Worm (Caenorhabditis elegans): ENCODE results near the gene fbxa-160.

The fbxa-160 gene

DNA sequence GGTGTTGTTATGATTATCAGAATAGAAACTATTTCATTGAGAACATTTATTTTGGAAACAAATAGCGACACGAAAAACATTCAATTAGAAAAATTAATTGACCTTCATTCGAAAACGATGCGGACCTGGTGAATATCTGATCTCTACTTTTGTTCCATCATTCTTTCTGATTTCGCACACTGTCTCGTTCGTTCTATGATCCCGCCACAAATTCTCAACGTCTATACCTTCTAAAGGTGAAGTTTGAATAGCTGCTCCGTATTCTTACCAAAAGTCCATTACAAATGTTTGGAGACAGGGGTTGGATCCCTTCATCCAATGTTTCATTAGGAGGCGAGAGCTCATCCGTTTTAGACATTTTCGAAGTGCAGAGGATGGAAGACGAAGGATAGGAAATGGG lies 27.3 kb upstream of the fbxa-160 start, which contains the start of gene fbxb-16:
Gene fbxb-16, minus strand, starts transcription at position 101 of the 400 bp plus-strand sequence.
- TF ChIP-seq lin-15B (tag; optimal IDR thresholded peaks at IDR 0.05), result no peak
- TF ChIP-seq fkh-10 (GFP tag; optimal IDR thresholded peaks at IDR 0.05), result peak; percentile 15

DNA sequence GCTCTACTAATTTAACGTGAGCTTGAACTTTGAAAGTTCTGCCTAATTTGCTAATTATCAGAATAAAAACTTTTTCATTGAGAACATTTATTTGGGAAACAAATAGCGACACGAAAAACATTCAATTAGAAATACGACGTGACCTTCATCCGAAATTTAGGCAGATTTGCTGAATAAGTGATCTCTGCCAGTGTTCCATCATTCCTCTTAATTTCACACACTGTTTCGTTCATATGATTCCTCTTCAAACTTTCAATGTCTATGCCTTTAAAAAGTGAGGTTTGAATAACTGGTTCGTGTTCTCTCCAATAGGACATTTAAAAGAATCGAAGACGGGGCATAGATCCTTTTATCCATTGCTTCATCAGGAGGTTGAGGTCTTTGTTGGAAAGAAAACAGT lies 26.0 kb upstream of the fbxa-160 start, which contains the start of gene fbxb-20:
Gene fbxb-20, minus strand, starts transcription at position 101 of the 400 bp plus-strand sequence.
- TF ChIP-seq fkh-10 (GFP tag; optimal IDR thresholded peaks at IDR 0.05), result no peak
- TF ChIP-seq ceh-28 (tag; optimal IDR thresholded peaks at IDR 0.05), result no peak
- TF ChIP-seq unc-62 (GFP tag; optimal IDR thresholded peaks at IDR 0.05), result no peak
- TF ChIP-seq nhr-43 (tag; optimal IDR thresholded peaks at IDR 0.05; ENCODE audit: poor library complexity, severe bottlenecking), result no peak
- no peak for TF ChIP-seq nhr-23 (tag; optimal IDR thresholded peaks at IDR 0.05)
- TF ChIP-seq pha-4 (tag; optimal IDR thresholded peaks at IDR 0.05), result no peak
- no peak for TF ChIP-seq jun-1 (tag; optimal IDR thresholded peaks at IDR 0.05)
- TF ChIP-seq nhr-11 (tag; optimal IDR thresholded peaks at IDR 0.05), result no peak
- no peak for TF ChIP-seq eor-1 (tag; optimal IDR thresholded peaks at IDR 0.05)
- TF ChIP-seq elt-1 (tag; optimal IDR thresholded peaks at IDR 0.05), result no peak
- no peak for TF ChIP-seq fos-1 (tag; optimal IDR thresholded peaks at IDR 0.05)
- TF ChIP-seq aly-2 (tag; optimal IDR thresholded peaks at IDR 0.05), result no peak

DNA sequence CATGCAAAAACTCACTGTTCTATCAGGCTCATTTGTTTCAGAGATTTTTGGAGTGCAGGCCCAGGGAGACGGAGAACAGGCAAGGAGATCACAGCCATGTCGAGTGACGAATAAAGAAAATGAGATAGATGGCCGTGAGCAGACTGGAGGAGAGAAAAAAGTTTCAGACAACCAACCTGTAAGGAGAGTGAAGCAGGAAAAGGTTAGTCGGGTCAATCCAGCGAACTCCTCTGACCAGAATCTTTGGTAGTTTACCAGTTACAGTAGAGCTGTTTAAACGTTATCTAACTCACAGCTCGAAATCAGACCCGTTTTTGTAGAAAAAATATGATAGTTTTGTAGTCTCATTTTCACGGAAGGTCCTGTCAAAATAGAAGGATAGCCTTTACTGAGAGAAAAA lies 24.3 kb upstream of the fbxa-160 start, which contains the start of gene fbxb-21:
Gene fbxb-21, minus strand, starts transcription at position 101 of the 400 bp plus-strand sequence.
- no peak for TF ChIP-seq nhr-28 (tag; optimal IDR thresholded peaks at IDR 0.05)
- TF ChIP-seq R02D3.7 (tag; optimal IDR thresholded peaks at IDR 0.05), result no peak
- no peak for TF ChIP-seq skn-1 (tag; optimal IDR thresholded peaks at IDR 0.05)
- TF ChIP-seq nhr-25 (tag; optimal IDR thresholded peaks at IDR 0.05), result no peak
- peak; percentile 44 for TF ChIP-seq fkh-10 (GFP tag; optimal IDR thresholded peaks at IDR 0.05)

DNA sequence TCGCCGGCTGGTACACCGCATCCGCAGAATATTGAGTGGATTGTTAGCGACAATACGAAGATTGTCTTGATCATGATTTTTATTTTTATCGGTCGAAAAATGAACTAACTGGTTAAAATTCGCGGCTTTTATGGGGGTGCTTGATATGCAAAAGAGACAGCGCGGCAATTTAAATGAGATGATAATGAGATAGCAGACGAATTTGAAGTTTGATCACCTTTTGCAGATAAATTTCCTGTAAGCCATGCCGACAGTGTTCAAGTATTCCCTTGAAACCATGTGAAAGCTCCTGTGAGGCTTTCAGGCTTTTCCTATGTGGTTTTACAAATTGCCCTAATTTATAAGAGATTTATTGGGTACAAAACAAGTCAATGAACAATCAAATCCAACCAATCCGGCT lies 21.7 kb upstream of the fbxa-160 start, which contains the start of gene ZC204.17:
Gene ZC204.17, minus strand, starts transcription at position 101 of the 400 bp plus-strand sequence.
- TF ChIP-seq pha-4 (tag; optimal IDR thresholded peaks at IDR 0.05) (no peak), daf-12 (tag; optimal IDR thresholded peaks at IDR 0.05) (no peak), nhr-67 (tag; optimal IDR thresholded peaks at IDR 0.05) (no peak), ceh-9 (tag; optimal IDR thresholded peaks at IDR 0.05) (no peak), ceh-28 (tag; optimal IDR thresholded peaks at IDR 0.05) (no peak), nhr-43 (tag; optimal IDR thresholded peaks at IDR 0.05; ENCODE audit: poor library complexity, severe bottlenecking) (no peak), ama-1 (optimal IDR thresholded peaks at IDR 0.05) (no peak), fos-1 (tag; optimal IDR thresholded peaks at IDR 0.05) (no peak), ztf-4 (tag; optimal IDR thresholded peaks at IDR 0.05) (no peak), sea-2 (GFP tag; optimal IDR thresholded peaks at IDR 0.05) (no peak), nhr-23 (tag; optimal IDR thresholded peaks at IDR 0.05) (no peak), nhr-12 (tag; optimal IDR thresholded peaks at IDR 0.05) (no peak), R02D3.7 (tag; optimal IDR thresholded peaks at IDR 0.05) (no peak), mdl-1 (tag; optimal IDR thresholded peaks at IDR 0.05) (no peak), jun-1 (tag; optimal IDR thresholded peaks at IDR 0.05) (no peak)

DNA sequence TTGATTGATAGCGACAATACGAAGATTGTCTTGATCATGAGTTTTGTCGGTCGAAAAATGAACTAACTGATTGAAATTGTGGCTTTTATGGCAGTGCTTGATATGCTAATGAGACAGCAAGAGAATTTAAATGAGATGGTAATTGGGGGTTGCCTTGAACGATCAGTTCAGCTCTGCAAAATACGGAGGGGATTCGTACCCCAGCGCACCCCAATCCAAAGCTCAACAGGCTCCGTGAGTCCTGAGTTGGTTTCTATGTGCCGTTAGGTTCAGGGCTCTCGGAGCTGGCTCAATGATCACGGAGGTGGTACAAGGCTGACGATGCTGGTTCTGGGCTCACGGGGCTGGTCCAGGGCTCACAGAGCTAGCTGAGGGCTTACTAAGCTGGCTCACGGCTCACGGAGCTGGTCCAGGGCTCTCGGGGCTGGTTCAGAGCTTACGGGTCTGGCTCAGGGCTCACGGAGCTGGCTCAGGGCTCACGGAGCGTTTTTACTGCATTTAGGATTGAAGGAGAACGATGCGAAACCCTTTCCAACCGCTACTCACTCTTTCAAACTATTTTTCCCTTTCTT lies 20.4 kb upstream of the fbxa-160 start, which contains the start of gene ZC204.6:
Gene ZC204.6, minus strand, starts transcription at position 51 of the 572 bp plus-strand sequence.
- TF ChIP-seq nhr-77 (tag; optimal IDR thresholded peaks at IDR 0.05), result no peak
- TF ChIP-seq ztf-11 (tag; optimal IDR thresholded peaks at IDR 0.05), result no peak
- no peak for TF ChIP-seq eor-1 (tag; optimal IDR thresholded peaks at IDR 0.05)
- TF ChIP-seq nhr-28 (tag; optimal IDR thresholded peaks at IDR 0.05), result no peak
- no peak for TF ChIP-seq tbx-2 (tag; optimal IDR thresholded peaks at IDR 0.05)

DNA sequence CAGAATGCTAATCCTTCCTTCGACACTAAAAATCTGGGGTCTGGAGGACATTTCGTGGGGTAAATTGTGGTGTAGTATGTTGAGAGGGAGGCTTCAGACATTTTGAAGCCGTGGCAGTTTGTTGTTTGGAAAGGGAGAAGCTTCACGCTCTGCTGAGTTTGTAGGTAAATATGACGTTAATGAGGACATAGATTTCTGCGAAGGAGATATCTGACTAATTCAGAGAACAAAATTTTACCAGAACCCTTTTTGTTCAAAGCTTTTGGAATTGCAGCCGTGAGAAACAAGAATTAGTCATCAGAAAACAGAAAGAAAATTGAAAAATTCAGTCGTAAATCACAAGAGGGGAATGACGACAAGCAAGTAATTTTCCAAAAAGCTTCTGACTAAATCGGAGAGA lies 16.0 kb upstream of the fbxa-160 start, which contains the start of gene srh-72:
Gene srh-72, minus strand, starts transcription at position 101 of the 400 bp plus-strand sequence.
- TF ChIP-seq mdl-1 (tag; optimal IDR thresholded peaks at IDR 0.05) (no peak), fkh-10 (GFP tag; optimal IDR thresholded peaks at IDR 0.05) (no peak), elt-3 (tag; optimal IDR thresholded peaks at IDR 0.05) (no peak), elt-2 (tag; optimal IDR thresholded peaks at IDR 0.05) (no peak), unc-39 (tag; optimal IDR thresholded peaks at IDR 0.05) (no peak), skn-1 (tag; optimal IDR thresholded peaks at IDR 0.05) (no peak), ceh-9 (tag; optimal IDR thresholded peaks at IDR 0.05) (no peak), ceh-28 (tag; optimal IDR thresholded peaks at IDR 0.05) (no peak), egl-27 (tag; optimal IDR thresholded peaks at IDR 0.05) (no peak), elt-1 (tag; optimal IDR thresholded peaks at IDR 0.05) (no peak)

Measured in whole organism, L3 larva.